Fruit fly (Drosophila melanogaster) whole organism, wandering third instar larva: ENCODE measurements around the gene CG34309.

Experiments used
- CG9705 ChIP-seq: fragments of 200-800 bp; sonication (Bioruptor generic); optimal IDR thresholded peaks from 2 replicates; lab custom pipeline; 2018; ENCODE audit warnings: missing biosample characterization, mild to moderate bottlenecking, missing genetic modification characterization
- GATAd ChIP-seq: sonication (Bioruptor generic); optimal IDR thresholded peaks from 2 replicates; lab custom pipeline; 2016; ENCODE audit warnings: missing biosample characterization, missing genetic modification characterization
- Hr78 ChIP-seq: fragments of >200 bp; optimal IDR thresholded peaks from 2 replicates; lab custom pipeline; 2017; ENCODE audit warnings: missing biosample characterization, missing genetic modification characterization
- OdsH ChIP-seq: fragments of 200-800 bp; sonication (Bioruptor generic); optimal IDR thresholded peaks from 2 replicates; lab custom pipeline; 2016; ENCODE audit warnings: missing biosample characterization, mild to moderate bottlenecking, missing genetic modification characterization
- foxo ChIP-seq, 2 experiments: fragments of 200-800 bp; sonication (Bioruptor generic); optimal IDR thresholded peaks; 2 replicates in 1 of 2; 3 replicates in 1 of 2; lab custom pipeline; 2016 to 2017; ENCODE audit warnings: missing biosample characterization in 2 of 2, missing genetic modification characterization in 2 of 2
- fru ChIP-seq: fragments of 200-800 bp; sonication (Bioruptor generic); optimal IDR thresholded peaks from 3 replicates; lab custom pipeline; 2016; ENCODE audit warnings: missing biosample characterization, mild to moderate bottlenecking, missing genetic modification characterization
- h ChIP-seq: fragments of 200-800 bp; sonication (Bioruptor generic); optimal IDR thresholded peaks from 3 replicates; lab custom pipeline; 2016; ENCODE audit warnings: missing biosample characterization, mild to moderate bottlenecking, missing genetic modification characterization
- pan ChIP-seq: fragments of >200 bp; optimal IDR thresholded peaks from 2 replicates; lab custom pipeline; 2017
- psq ChIP-seq: fragments of 200-800 bp; sonication (Bioruptor generic); optimal IDR thresholded peaks from 3 replicates; lab custom pipeline; 2017; ENCODE audit warnings: missing biosample characterization, mild to moderate bottlenecking, missing genetic modification characterization, moderate library complexity
- usp ChIP-seq: fragments of >200 bp; optimal IDR thresholded peaks from 2 replicates; lab custom pipeline; 2017; ENCODE audit warnings: missing biosample characterization, missing genetic modification characterization
- woc ChIP-seq: sonication (Bioruptor generic); optimal IDR thresholded peaks from 2 replicates; lab custom pipeline; 2016; ENCODE audit warnings: missing biosample characterization, mild to moderate bottlenecking, missing genetic modification characterization

dm6 chr3R:13356960-13357359 is 15.5 kb upstream of the CG34309 start:
- TF ChIP-seq usp = no peak
- no peak for TF ChIP-seq woc (GFP tag; lab: Kevin White, UChicago)
- TF ChIP-seq fru (GFP tag; lab: Kevin White, UChicago) = no peak
- no peak for TF ChIP-seq OdsH (GFP tag; lab: Kevin White, UChicago)
- TF ChIP-seq CG9705 (GFP tag; lab: Kevin White, UChicago) = no peak
- no peak for TF ChIP-seq psq
- TF ChIP-seq foxo (GFP tag; optimal IDR thresholded peaks at IDR 0.05; lab: Kevin White, UChicago) = no peak
- TF ChIP-seq Hr78 (GFP tag; lab: Kevin White, UChicago) = no peak
- no peak for TF ChIP-seq h (GFP tag; lab: Kevin White, UChicago)
- TF ChIP-seq pan (lab: Kevin White, UChicago) = no peak
- no peak for TF ChIP-seq GATAd (GFP tag; lab: Kevin White, UChicago)
